Fruit fly (Drosophila melanogaster) S2 (cell line): ENCODE results near the gene CG46448.

Experiments
- CG8478 ChIP-seq: fragments of >200 bp; optimal IDR thresholded peaks from 2 replicates; lab custom pipeline; 2018
- CTCF ChIP-seq, 2 experiments: fragments of >200 bp; optimal IDR thresholded peaks; 2 replicates each; lab custom pipeline; 2018

- TF ChIP-seq CTCF (optimal IDR thresholded peaks at IDR 0.05; lab: Kevin White, UChicago) (no peak), CG8478 (lab: Kevin White, UChicago) (no peak)
Observed at dm6 chr2L:2364200-2364754, 27.2 kb upstream of the CG46448 start.
